Worm (Caenorhabditis elegans) whole organism, L4 larva: ENCODE results near the gene twk-22.

Source experiments
- F37D6.2 ChIP-seq: sonication (generic microtip); optimal IDR thresholded peaks from 2 replicates; lab custom pipeline; 2016; ENCODE audit warnings: mild to moderate bottlenecking, missing genetic modification characterization, missing compliant biosample characterization
- F49E8.2 ChIP-seq: sonication (generic microtip); optimal IDR thresholded peaks from 2 replicates; lab custom pipeline; 2016; ENCODE audit warnings: missing compliant biosample characterization, mild to moderate bottlenecking, missing genetic modification characterization, borderline replicate concordance
- R02D3.7 ChIP-seq: fragments of 150-350 bp; sonication (generic microtip); optimal IDR thresholded peaks from 3 replicates; lab custom pipeline; 2014; ENCODE audit warnings: missing biosample characterization, missing genetic modification characterization
- T20F7.1 ChIP-seq: fragments of 200-800 bp; sonication (Bioruptor generic); optimal IDR thresholded peaks from 2 replicates; lab custom pipeline; 2018; ENCODE audit warnings: mild to moderate bottlenecking, missing genetic modification characterization, missing compliant biosample characterization
- T26A8.4 ChIP-seq: fragments of 200-800 bp; sonication (Bioruptor generic); IDR thresholded peaks from 2 replicates; pipeline ENCODE4 v1.3.6; 2022; ENCODE audit warnings: missing genetic modification characterization, missing compliant biosample characterization
- Y48G9A.11 ChIP-seq: fragments of 200-800 bp; sonication (Bioruptor generic); IDR thresholded peaks from 2 replicates; pipeline ENCODE4 v1.3.6; 2022; ENCODE audit warnings: missing genetic modification reagents, missing genetic modification characterization, missing compliant biosample characterization
- aha-1 ChIP-seq: fragments of 150-350 bp; peaks from one replicate; lab custom pipeline; 2014; ENCODE audit warnings: missing biosample characterization, missing genetic modification characterization
- arid-1 ChIP-seq: fragments of 200-800 bp; sonication (Bioruptor generic); conservative IDR thresholded peaks from 2 replicates; pipeline ENCODE4 v1.3.6; 2022; ENCODE audit warnings: missing genetic modification reagents, missing genetic modification characterization, missing compliant biosample characterization
- ceh-20 ChIP-seq: fragments of 200-800 bp; sonication (Bioruptor generic); IDR thresholded peaks from 2 replicates; pipeline ENCODE4 v1.3.6; 2022; ENCODE audit warnings: missing genetic modification reagents, missing genetic modification characterization, missing compliant biosample characterization
- ceh-28 ChIP-seq: fragments of 150-350 bp; optimal IDR thresholded peaks from 2 replicates; lab custom pipeline; 2014; ENCODE audit warnings: missing biosample characterization, missing genetic modification reagents, missing genetic modification characterization
- ceh-32 ChIP-seq: sonication (generic microtip); optimal IDR thresholded peaks from 2 replicates; lab custom pipeline; 2016; ENCODE audit warnings: mild to moderate bottlenecking, missing genetic modification characterization, missing compliant biosample characterization; ENCODE audit not compliant: poor library complexity
- ceh-82 ChIP-seq: sonication (generic microtip); optimal IDR thresholded peaks from 2 replicates; lab custom pipeline; 2017; ENCODE audit warnings: missing biosample characterization, missing genetic modification characterization
- ces-1 ChIP-seq: fragments of 150-350 bp; sonication (generic microtip); optimal IDR thresholded peaks from 4 replicates; lab custom pipeline; 2014; ENCODE audit warnings: missing biosample characterization, missing genetic modification reagents, missing genetic modification characterization
- cey-2 ChIP-seq: sonication (generic microtip); optimal IDR thresholded peaks from 3 replicates; lab custom pipeline; 2017; ENCODE audit warnings: missing genetic modification characterization, mild to moderate bottlenecking, missing compliant biosample characterization, antibody characterized with exemption, borderline replicate concordance; ENCODE audit not compliant: insufficient read depth
- daf-12 ChIP-seq: fragments of 150-350 bp; optimal IDR thresholded peaks from 2 replicates; lab custom pipeline; 2014; ENCODE audit warnings: missing biosample characterization, missing genetic modification reagents, missing genetic modification characterization
- dmd-6 ChIP-seq: fragments of 200-800 bp; sonication (Bioruptor generic); IDR thresholded peaks from 2 replicates; pipeline ENCODE4 v1.3.6; 2022; ENCODE audit warnings: missing genetic modification reagents, missing genetic modification characterization, missing compliant biosample characterization
- dmd-8 ChIP-seq: fragments of 200-800 bp; sonication (Bioruptor generic); IDR thresholded peaks from 2 replicates; pipeline ENCODE4 v1.3.6; 2022; ENCODE audit warnings: missing genetic modification characterization, missing compliant biosample characterization
- dpl-1 ChIP-seq: fragments of 150-350 bp; optimal IDR thresholded peaks from 2 replicates; lab custom pipeline; 2014; ENCODE audit warnings: missing biosample characterization, missing genetic modification reagents, missing genetic modification characterization
- egl-43 ChIP-seq: fragments of 200-800 bp; sonication (Bioruptor generic); IDR thresholded peaks from 2 replicates; pipeline ENCODE4 v1.3.6; 2022; ENCODE audit warnings: missing genetic modification reagents, missing genetic modification characterization, missing compliant biosample characterization
- hif-1 ChIP-seq, 2 experiments: sonication (generic microtip); optimal IDR thresholded peaks; 2 replicates each; lab custom pipeline; 2016 to 2017; ENCODE audit warnings: missing compliant biosample characterization in 2 of 2, missing genetic modification characterization in 2 of 2, missing genetic modification reagents in 2 of 2, missing genotype in 2 of 2, mild to moderate bottlenecking in 1 of 2
- hlh-30 ChIP-seq: sonication (generic microtip); optimal IDR thresholded peaks from 2 replicates; lab custom pipeline; 2017; ENCODE audit warnings: antibody characterized with exemption, mild to moderate bottlenecking, missing genetic modification characterization, missing compliant biosample characterization; ENCODE audit not compliant: insufficient read depth
- hmg-1.1 ChIP-seq: fragments of 200-800 bp; sonication (Bioruptor generic); IDR thresholded peaks from 2 replicates; pipeline ENCODE4 v1.3.6; 2022; ENCODE audit warnings: missing genetic modification reagents, missing genetic modification characterization, missing compliant biosample characterization
- jun-1 ChIP-seq: fragments of 150-350 bp; optimal IDR thresholded peaks from 2 replicates; lab custom pipeline; 2014; ENCODE audit warnings: missing biosample characterization, missing genetic modification reagents, missing genetic modification characterization
- lin-1 ChIP-seq: fragments of 200-800 bp; sonication (Bioruptor generic); IDR thresholded peaks from 2 replicates; pipeline ENCODE4 v1.3.6; 2022; ENCODE audit warnings: missing genetic modification reagents, missing genetic modification characterization, missing compliant biosample characterization
- lin-15B ChIP-seq: fragments of 150-350 bp; sonication (generic microtip); optimal IDR thresholded peaks from 3 replicates; lab custom pipeline; 2014; ENCODE audit warnings: missing biosample characterization, missing genetic modification characterization
- lin-38 ChIP-seq: fragments of 200-800 bp; sonication (Bioruptor generic); IDR thresholded peaks from 2 replicates; pipeline ENCODE4 v1.3.6; 2022; ENCODE audit warnings: missing genetic modification reagents, missing genetic modification characterization, missing compliant biosample characterization
- lsy-2 ChIP-seq, 2 experiments: fragments of 150-350 bp in 1 of 2; sonication (generic microtip) in 1 of 2; optimal IDR thresholded peaks; 2 replicates each; lab custom pipeline; 2014 to 2017; ENCODE audit warnings: missing biosample characterization in 2 of 2, missing genetic modification characterization in 2 of 2
- madf-5 ChIP-seq, 2 experiments: fragments of 200-800 bp; sonication (Bioruptor generic); IDR thresholded peaks; 2 replicates each; pipeline ENCODE4 v1.3.6; 2022; ENCODE audit warnings: missing compliant biosample characterization in 2 of 2, missing genetic modification characterization in 2 of 2
- madf-9 ChIP-seq: fragments of 200-800 bp; sonication (Bioruptor generic); conservative IDR thresholded peaks from 2 replicates; pipeline ENCODE4 v1.3.6; 2022; ENCODE audit warnings: missing genetic modification reagents, missing genetic modification characterization, missing compliant biosample characterization
- mdl-1 ChIP-seq, 2 experiments: fragments of 150-350 bp in 1 of 2; sonication (generic microtip) in 1 of 2; optimal IDR thresholded peaks; 2 replicates each; lab custom pipeline; 2014 to 2017; ENCODE audit warnings: missing biosample characterization in 2 of 2, missing genetic modification characterization in 2 of 2
- mdt-29 ChIP-seq: fragments of 200-800 bp; sonication (Bioruptor generic); IDR thresholded peaks from 2 replicates; pipeline ENCODE4 v1.3.6; 2022; ENCODE audit warnings: missing genetic modification reagents, missing genetic modification characterization, missing compliant biosample characterization
- mep-1 ChIP-seq: fragments of 150-350 bp; sonication (generic microtip); optimal IDR thresholded peaks from 3 replicates; lab custom pipeline; 2014; ENCODE audit warnings: missing biosample characterization, missing genetic modification characterization
- mes-2 ChIP-seq: sonication (generic microtip); optimal IDR thresholded peaks from 2 replicates; lab custom pipeline; 2016; ENCODE audit warnings: missing genotype, mild to moderate bottlenecking, missing genetic modification characterization, missing compliant biosample characterization; ENCODE audit not compliant: poor library complexity, severe bottlenecking
- mxl-2 ChIP-seq: fragments of 200-800 bp; sonication (Bioruptor generic); conservative IDR thresholded peaks from 2 replicates; pipeline ENCODE4 v1.3.6; 2022; ENCODE audit warnings: missing genetic modification reagents, missing genetic modification characterization, missing compliant biosample characterization
- mxl-3 ChIP-seq: fragments of 200-800 bp; sonication (Bioruptor generic); optimal IDR thresholded peaks from 2 replicates; lab custom pipeline; 2018; ENCODE audit warnings: mild to moderate bottlenecking, missing genetic modification characterization, missing compliant biosample characterization
- nhr-11 ChIP-seq: fragments of 150-350 bp; optimal IDR thresholded peaks from 2 replicates; lab custom pipeline; 2014; ENCODE audit warnings: missing biosample characterization, missing genetic modification characterization
- nhr-28 ChIP-seq: fragments of 150-350 bp; optimal IDR thresholded peaks from 2 replicates; lab custom pipeline; 2014; ENCODE audit warnings: missing biosample characterization, missing genetic modification characterization
- nhr-42 ChIP-seq: fragments of 200-800 bp; sonication (Bioruptor generic); IDR thresholded peaks from 2 replicates; pipeline ENCODE4 v1.3.6; 2022; ENCODE audit warnings: missing genetic modification characterization, missing compliant biosample characterization
- nhr-48 ChIP-seq: sonication (generic microtip); optimal IDR thresholded peaks from 2 replicates; lab custom pipeline; 2016; ENCODE audit warnings: mild to moderate bottlenecking, missing genetic modification characterization, missing compliant biosample characterization
- nhr-6 ChIP-seq: fragments of 150-350 bp; optimal IDR thresholded peaks from 2 replicates; lab custom pipeline; 2014; ENCODE audit warnings: missing biosample characterization, missing genetic modification characterization
- nhr-77 ChIP-seq: fragments of 150-350 bp; optimal IDR thresholded peaks from 2 replicates; lab custom pipeline; 2014; ENCODE audit warnings: missing biosample characterization, missing genetic modification characterization
- pha-4 ChIP-seq, 2 experiments: fragments of 150-350 bp in 1 of 2; fragments of 200-800 bp in 1 of 2; sonication (Bioruptor generic) in 1 of 2; IDR thresholded peaks in 1 of 2; optimal IDR thresholded peaks in 1 of 2; 2 replicates each; pipeline versions ENCODE4 v1.3.6 to Lab custom; 2014 to 2022; ENCODE audit warnings: missing genetic modification characterization in 2 of 2, missing genetic modification reagents in 2 of 2, missing biosample characterization in 1 of 2, missing compliant biosample characterization in 1 of 2
- pqm-1 ChIP-seq: sonication (generic microtip); optimal IDR thresholded peaks from 2 replicates; lab custom pipeline; 2017; ENCODE audit warnings: missing biosample characterization, missing genetic modification characterization
- rbr-2 ChIP-seq: sonication (generic microtip); optimal IDR thresholded peaks from 2 replicates; lab custom pipeline; 2016; ENCODE audit warnings: missing genotype, missing genetic modification characterization, missing compliant biosample characterization
- sdz-12 ChIP-seq: fragments of 200-800 bp; sonication (Bioruptor generic); optimal IDR thresholded peaks from 2 replicates; lab custom pipeline; 2018; ENCODE audit warnings: mild to moderate bottlenecking, missing genetic modification characterization, missing compliant biosample characterization
- set-16 ChIP-seq: fragments of 200-800 bp; sonication (Bioruptor generic); IDR thresholded peaks from 2 replicates; pipeline ENCODE4 v1.3.6; 2022; ENCODE audit warnings: missing genetic modification reagents, missing genetic modification characterization, missing compliant biosample characterization
- skn-1 ChIP-seq: fragments of 150-350 bp; optimal IDR thresholded peaks from 2 replicates; lab custom pipeline; 2014; ENCODE audit warnings: missing biosample characterization, missing genetic modification characterization
- snpc-1.2 ChIP-seq: fragments of 200-800 bp; sonication (Bioruptor generic); IDR thresholded peaks from 2 replicates; pipeline ENCODE4 v1.3.6; 2022; ENCODE audit warnings: missing genetic modification reagents, missing genetic modification characterization, missing compliant biosample characterization
- vab-7 ChIP-seq: fragments of 200-800 bp; sonication (Bioruptor generic); IDR thresholded peaks from 2 replicates; pipeline ENCODE4 v1.3.6; 2022; ENCODE audit warnings: missing genetic modification reagents, missing genetic modification characterization, missing compliant biosample characterization
- zip-2 ChIP-seq: fragments of 150-350 bp; optimal IDR thresholded peaks from 2 replicates; lab custom pipeline; 2014; ENCODE audit warnings: missing biosample characterization, missing genetic modification characterization

Gene twk-22

DNA sequence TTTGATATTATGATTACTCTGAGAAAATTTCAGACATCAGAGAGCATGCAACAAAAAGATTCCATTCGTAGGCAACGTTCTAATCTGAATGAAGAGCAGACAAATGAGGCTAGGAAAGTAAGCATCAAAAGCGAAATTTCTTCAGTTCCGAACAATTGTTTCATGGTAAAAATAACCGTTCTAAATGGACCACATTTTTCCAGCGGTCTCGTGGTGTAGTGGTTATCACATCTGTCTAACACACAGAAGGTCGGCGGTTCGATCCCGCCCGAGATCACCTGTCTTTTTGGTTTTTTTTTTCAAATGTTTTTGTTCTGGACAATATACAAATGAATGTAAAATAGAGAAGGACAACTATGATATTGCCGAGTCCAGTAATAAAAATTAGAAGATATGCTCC is 6.4 kb upstream of the twk-22 start, which contains the start of gene twk-21:
Gene twk-21, plus strand, starts transcription at position 34 of the 400 bp plus-strand sequence.
- TF ChIP-seq nhr-28 (tag; lab: Kevin White, UChicago) (no peak), hif-1 (tag; optimal IDR thresholded peaks at IDR 0.05; lab: Kevin White, UChicago) (no peak), dpl-1 (no peak), dmd-8 (GFP tag; lab: Robert Waterston, UW) (no peak), mdl-1 (tag; optimal IDR thresholded peaks at IDR 0.05; lab: Kevin White, UChicago) (no peak), mes-2 (tag; lab: Kevin White, UChicago) (no peak), pha-4 (GFP tag; IDR thresholded peaks at IDR 0.05; lab: Robert Waterston, UW) (peak; percentile 11; the same call in 1 of the 2 replicates), pha-4 (tag; optimal IDR thresholded peaks at IDR 0.05; lab: Kevin White, UChicago) (no peak), nhr-48 (tag; lab: Kevin White, UChicago) (no peak), madf-5 (GFP tag; IDR thresholded peaks at IDR 0.05; lab: Robert Waterston, UW) (peak in 1 of 2 experiments; percentile 70; a peak in 1 of 4 replicates), vab-7 (no peak), lin-1 (GFP tag; lab: Robert Waterston, UW) (no peak), mdt-29 (GFP tag; lab: Robert Waterston, UW) (0 out of 2 replicates have a peak, but pooled peaks have one; percentile 13), F49E8.2 (tag; lab: Kevin White, UChicago) (no peak), snpc-1.2 (GFP tag; lab: Robert Waterston, UW) (no peak), lsy-2 (tag; optimal IDR thresholded peaks at IDR 0.05; lab: Kevin White, UChicago) (no peak), ces-1 (GFP tag; lab: Kevin White, UChicago) (no peak), cey-2 (no peak), R02D3.7 (tag; lab: Kevin White, UChicago) (no peak), nhr-42 (no peak), sdz-12 (GFP tag; lab: Kevin White, UChicago) (no peak), nhr-77 (tag; lab: Kevin White, UChicago) (no peak), dmd-6 (GFP tag; lab: Robert Waterston, UW) (0 out of 2 replicates have a peak, but pooled peaks have one; percentile 17), zip-2 (tag; lab: Kevin White, UChicago) (no peak), nhr-11 (no peak), egl-43 (peak; percentile 24; the same call in 1 of the 2 replicates), ceh-20 (GFP tag; lab: Robert Waterston, UW) (no peak), set-16 (GFP tag; lab: Robert Waterston, UW) (no peak), aha-1 (tag; lab: Kevin White, UChicago) (peak; percentile 70), skn-1 (no peak), T20F7.1 (GFP tag; lab: Kevin White, UChicago) (no peak), T26A8.4 (no peak), arid-1 (GFP tag; lab: Robert Waterston, UW) (no peak), hlh-30 (tag; lab: Kevin White, UChicago) (peak; percentile 3), rbr-2 (no peak), nhr-6 (no peak), madf-9 (GFP tag; lab: Robert Waterston, UW) (0 out of 2 replicates have a peak, but pooled peaks have one; percentile 9), lin-15B (tag; lab: Kevin White, UChicago) (no peak), lin-38 (peak; percentile 27), daf-12 (tag; lab: Kevin White, UChicago) (no peak), jun-1 (tag; lab: Kevin White, UChicago) (no peak), mep-1 (no peak), pqm-1 (no peak), mxl-2 (GFP tag; lab: Robert Waterston, UW) (no peak), ceh-82 (tag; lab: Kevin White, UChicago) (no peak), hmg-1.1 (GFP tag; lab: Robert Waterston, UW) (no peak), mxl-3 (GFP tag; lab: Kevin White, UChicago) (no peak), F37D6.2 (tag; lab: Kevin White, UChicago) (no peak), Y48G9A.11 (no peak), ceh-28 (tag; lab: Kevin White, UChicago) (no peak), ceh-32 (tag; lab: Kevin White, UChicago) (no peak)
